Worm (Caenorhabditis elegans): ENCODE data around the gene T05D4.5.

- no peak for TF ChIP-seq nhr-237 (tag; optimal IDR thresholded peaks at IDR 0.05)
- TF ChIP-seq unc-39 (tag; optimal IDR thresholded peaks at IDR 0.05): no peak
- TF ChIP-seq elt-3 (tag; optimal IDR thresholded peaks at IDR 0.05): no peak
- TF ChIP-seq nhr-12 (tag; optimal IDR thresholded peaks at IDR 0.05): no peak
- no peak for TF ChIP-seq hlh-1 (tag; optimal IDR thresholded peaks at IDR 0.05)
- no peak for TF ChIP-seq pha-4 (tag; optimal IDR thresholded peaks at IDR 0.05)
- no peak for TF ChIP-seq nhr-28 (tag; optimal IDR thresholded peaks at IDR 0.05)
- TF ChIP-seq blmp-1 (tag; optimal IDR thresholded peaks at IDR 0.05): no peak
- TF ChIP-seq cnd-1 (tag; optimal IDR thresholded peaks at IDR 0.05): no peak
- no peak for TF ChIP-seq drap-1 (GFP tag; optimal IDR thresholded peaks at IDR 0.05)
- no peak for TF ChIP-seq flh-1 (GFP tag; optimal IDR thresholded peaks at IDR 0.05)
- no peak for TF ChIP-seq ztf-11 (tag; optimal IDR thresholded peaks at IDR 0.05)
- TF ChIP-seq lsy-2 (tag; optimal IDR thresholded peaks at IDR 0.05): no peak
- no peak for TF ChIP-seq mab-5 (tag; optimal IDR thresholded peaks at IDR 0.05)
Measured at ce11 chrIII:13555234-13555633, 25.4 kb upstream of the T05D4.5 start, which contains the start of gene scav-2.
